Worm (Caenorhabditis elegans) whole organism, late embryonic: ENCODE results near the gene F21F8.5.

Experiments
- C38D4.7 ChIP-seq: fragments of 200-800 bp; sonication (Bioruptor generic); optimal IDR thresholded peaks from 2 replicates; lab custom pipeline; 2018; ENCODE audit warnings: mild to moderate bottlenecking, missing genetic modification characterization, moderate library complexity, missing compliant biosample characterization
- K02D7.2 ChIP-seq: sonication (generic microtip); optimal IDR thresholded peaks from 2 replicates; lab custom pipeline; 2017; ENCODE audit warnings: mild to moderate bottlenecking, missing genetic modification characterization, missing compliant biosample characterization
- K09A11.1 ChIP-seq: sonication (generic microtip); optimal IDR thresholded peaks from 2 replicates; lab custom pipeline; 2017; ENCODE audit warnings: antibody characterized with exemption, mild to moderate bottlenecking, missing genetic modification characterization, missing compliant biosample characterization; ENCODE audit not compliant: insufficient read depth
- T23F11.4 ChIP-seq: fragments of 200-800 bp; sonication (Bioruptor generic); optimal IDR thresholded peaks from 2 replicates; lab custom pipeline; 2018; ENCODE audit warnings: mild to moderate bottlenecking, missing genetic modification characterization, missing compliant biosample characterization
- Y22D7AL.16 ChIP-seq: sonication (generic microtip); optimal IDR thresholded peaks from 2 replicates; lab custom pipeline; 2016; ENCODE audit warnings: missing genetic modification characterization, missing compliant biosample characterization
- ahr-1 ChIP-seq: sonication (generic microtip); optimal IDR thresholded peaks from 2 replicates; lab custom pipeline; 2016; ENCODE audit warnings: missing genetic modification characterization, missing compliant biosample characterization
- ama-1 ChIP-seq: fragments of 150-350 bp; optimal IDR thresholded peaks from 2 replicates; lab custom pipeline; 2014
- ceh-18 ChIP-seq: sonication (generic microtip); optimal IDR thresholded peaks from 2 replicates; lab custom pipeline; 2016; ENCODE audit warnings: missing genetic modification characterization, missing compliant biosample characterization
- ceh-2 ChIP-seq: sonication (generic microtip); optimal IDR thresholded peaks from 2 replicates; lab custom pipeline; 2016; ENCODE audit warnings: missing genotype, missing genetic modification characterization, missing compliant biosample characterization
- ceh-24 ChIP-seq: sonication (generic microtip); optimal IDR thresholded peaks from 2 replicates; lab custom pipeline; 2016; ENCODE audit warnings: mild to moderate bottlenecking, missing genetic modification characterization, missing compliant biosample characterization
- ceh-30 ChIP-seq: fragments of 150-350 bp; optimal IDR thresholded peaks from 2 replicates; lab custom pipeline; 2014; ENCODE audit warnings: missing biosample characterization, missing genetic modification characterization
- ceh-34 ChIP-seq: sonication (generic microtip); optimal IDR thresholded peaks from 2 replicates; lab custom pipeline; 2016; ENCODE audit warnings: mild to moderate bottlenecking, missing genetic modification characterization, missing compliant biosample characterization
- elt-2 ChIP-seq: sonication (generic microtip); optimal IDR thresholded peaks from 2 replicates; lab custom pipeline; 2016; ENCODE audit warnings: missing genetic modification reagents, missing genetic modification characterization, missing compliant biosample characterization
- ets-4 ChIP-seq: sonication (generic microtip); optimal IDR thresholded peaks from 2 replicates; lab custom pipeline; 2016; ENCODE audit warnings: missing genetic modification characterization, missing compliant biosample characterization
- fax-1 ChIP-seq: sonication (generic microtip); optimal IDR thresholded peaks from 2 replicates; lab custom pipeline; 2016; ENCODE audit warnings: missing genotype, missing genetic modification characterization, missing compliant biosample characterization
- fkh-10 ChIP-seq: fragments of 150-350 bp; optimal IDR thresholded peaks from 2 replicates; lab custom pipeline; 2014; ENCODE audit warnings: missing biosample characterization, missing genetic modification reagents, missing genetic modification characterization
- fkh-6 ChIP-seq: sonication (generic microtip); optimal IDR thresholded peaks from 2 replicates; lab custom pipeline; 2016; ENCODE audit warnings: missing genetic modification characterization, missing compliant biosample characterization
- hlh-15 ChIP-seq: sonication (generic microtip); optimal IDR thresholded peaks from 2 replicates; lab custom pipeline; 2016; ENCODE audit warnings: missing genetic modification characterization, missing compliant biosample characterization
- lim-6 ChIP-seq: sonication (generic microtip); optimal IDR thresholded peaks from 2 replicates; lab custom pipeline; 2016; ENCODE audit warnings: missing genetic modification characterization, missing compliant biosample characterization
- madf-2 ChIP-seq: sonication (generic microtip); optimal IDR thresholded peaks from 2 replicates; lab custom pipeline; 2017; ENCODE audit warnings: missing genetic modification characterization, missing compliant biosample characterization
- npax-4 ChIP-seq: sonication (generic microtip); optimal IDR thresholded peaks from 2 replicates; lab custom pipeline; 2016; ENCODE audit warnings: missing genetic modification characterization, missing compliant biosample characterization
- odd-2 ChIP-seq: sonication (generic microtip); optimal IDR thresholded peaks from 2 replicates; lab custom pipeline; 2017; ENCODE audit warnings: antibody characterized with exemption, mild to moderate bottlenecking, missing genetic modification characterization, missing compliant biosample characterization
- ref-2 ChIP-seq: sonication (generic microtip); optimal IDR thresholded peaks from 2 replicates; lab custom pipeline; 2016; ENCODE audit warnings: missing genetic modification characterization, missing compliant biosample characterization
- tbx-2 ChIP-seq: sonication (generic microtip); optimal IDR thresholded peaks from 2 replicates; lab custom pipeline; 2016; ENCODE audit warnings: missing genetic modification characterization, missing compliant biosample characterization
- tbx-7 ChIP-seq: sonication (generic microtip); optimal IDR thresholded peaks from 2 replicates; lab custom pipeline; 2016; ENCODE audit warnings: missing genotype, missing genetic modification characterization, missing compliant biosample characterization
- unc-3 ChIP-seq, 2 experiments: fragments of 200-800 bp in 1 of 2; sonication (Bioruptor generic) in 1 of 2; sonication (generic microtip) in 1 of 2; conservative IDR thresholded peaks in 1 of 2; optimal IDR thresholded peaks in 1 of 2; 2 replicates each; pipeline versions ENCODE4 v1.3.6 to Lab custom; 2016 to 2022; ENCODE audit warnings: missing compliant biosample characterization in 2 of 2, missing genetic modification characterization in 2 of 2, missing genetic modification reagents in 1 of 2
- unc-42 ChIP-seq: sonication (generic microtip); optimal IDR thresholded peaks from 2 replicates; lab custom pipeline; 2016; ENCODE audit warnings: missing genotype, missing genetic modification characterization, missing compliant biosample characterization
- unc-55 ChIP-seq: sonication (generic microtip); optimal IDR thresholded peaks from 2 replicates; lab custom pipeline; 2017; ENCODE audit warnings: missing biosample characterization, missing genetic modification reagents, missing genetic modification characterization
- ztf-16 ChIP-seq: sonication (generic microtip); optimal IDR thresholded peaks from 2 replicates; lab custom pipeline; 2017; ENCODE audit warnings: missing genetic modification characterization, missing compliant biosample characterization

Gene F21F8.5

DNA sequence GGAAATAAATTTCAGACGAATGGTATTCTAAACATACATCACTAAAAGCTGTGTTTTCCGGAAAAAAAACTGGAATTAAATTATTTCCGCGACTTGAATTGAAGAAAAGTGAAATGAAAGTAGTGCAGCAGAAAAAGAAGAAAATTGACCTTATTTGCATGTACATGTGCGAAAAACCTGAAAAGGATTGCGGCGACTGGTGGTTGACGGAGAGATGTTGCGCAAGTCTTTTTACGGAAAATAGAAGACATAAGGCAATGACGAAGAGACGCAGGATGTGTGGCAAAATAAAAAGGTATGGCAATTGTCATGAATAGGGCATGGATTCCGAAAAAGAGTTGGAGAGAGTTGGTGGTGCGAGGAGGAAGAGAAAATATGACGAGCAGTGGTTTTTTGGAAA is 11.2 kb downstream of the F21F8.5 start:
- TF ChIP-seq unc-42 (tag; lab: Kevin White, UChicago) (peak; percentile 30), K09A11.1 (tag; lab: Kevin White, UChicago) (no peak)

DNA sequence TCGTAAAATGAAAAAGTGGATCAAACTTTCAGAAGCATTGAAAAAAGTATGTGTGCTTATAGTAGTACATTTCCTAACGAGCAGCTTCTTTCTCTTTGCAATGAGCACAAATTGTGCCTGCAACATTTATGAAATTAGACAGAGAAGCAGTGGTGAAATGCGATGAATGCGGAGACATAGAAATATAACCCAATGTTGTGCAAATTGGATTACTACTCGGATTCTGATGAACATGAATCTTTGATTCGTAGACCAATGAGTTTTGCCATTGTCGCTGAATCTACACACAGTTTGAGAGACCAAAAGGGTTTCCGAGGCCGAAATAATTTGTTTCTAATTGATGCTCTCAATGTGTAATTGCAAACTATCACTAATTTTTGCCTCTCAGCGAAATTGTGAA is 12.2 kb downstream of the F21F8.5 start:
- TF ChIP-seq K02D7.2 (no peak), ceh-30 (no peak), T23F11.4 (GFP tag; lab: Kevin White, UChicago) (no peak), tbx-2 (tag; lab: Kevin White, UChicago) (no peak), unc-42 (tag; lab: Kevin White, UChicago) (peak; percentile 97)

DNA sequence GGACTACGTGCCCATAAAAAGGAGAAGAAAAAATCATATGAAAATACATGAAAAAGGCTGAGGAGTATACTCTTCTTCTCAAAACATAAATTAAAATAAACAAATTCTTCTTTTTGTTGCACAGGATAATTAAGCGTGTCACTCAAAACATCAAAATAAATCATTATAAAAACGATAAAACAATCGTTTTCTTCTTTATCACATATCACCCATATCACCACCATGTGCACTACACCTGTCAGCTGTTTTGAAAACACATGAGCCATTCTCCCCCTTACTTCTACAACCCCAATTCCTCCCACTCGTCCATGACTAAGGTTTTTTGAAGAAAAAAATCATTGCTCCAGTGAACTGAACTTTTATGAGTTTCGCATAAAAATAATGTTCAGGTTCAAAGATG is 13.6 kb downstream of the F21F8.5 start:
- TF ChIP-seq unc-55 (GFP tag; lab: Kevin White, UChicago) (peak; percentile 43), unc-3 (GFP tag; conservative IDR thresholded peaks at IDR 0.05; lab: Robert Waterston, UW) (no peak), unc-3 (tag; optimal IDR thresholded peaks at IDR 0.05; lab: Kevin White, UChicago) (no peak)

DNA sequence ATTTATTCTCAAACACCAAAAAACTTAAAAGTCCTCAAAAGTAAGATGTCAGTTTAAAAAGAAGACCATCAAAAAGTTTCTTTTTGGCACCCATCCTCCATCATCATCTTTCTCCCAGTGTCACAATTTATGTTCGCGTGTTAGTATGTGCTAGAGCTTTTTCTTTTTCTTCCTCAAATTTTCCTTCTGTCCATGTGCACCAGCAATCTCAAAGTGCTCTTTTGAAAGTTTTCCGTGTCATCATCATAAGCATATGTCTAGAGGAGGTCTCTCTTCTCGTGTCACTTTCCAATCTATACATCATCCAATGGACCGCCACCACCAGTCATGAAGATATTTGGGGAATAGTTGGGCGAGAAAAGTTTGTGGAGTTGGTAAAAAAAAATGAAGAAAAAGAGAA is 15.1 kb downstream of the F21F8.5 start:
- no peak for TF ChIP-seq ceh-2 (tag; lab: Kevin White, UChicago)

DNA sequence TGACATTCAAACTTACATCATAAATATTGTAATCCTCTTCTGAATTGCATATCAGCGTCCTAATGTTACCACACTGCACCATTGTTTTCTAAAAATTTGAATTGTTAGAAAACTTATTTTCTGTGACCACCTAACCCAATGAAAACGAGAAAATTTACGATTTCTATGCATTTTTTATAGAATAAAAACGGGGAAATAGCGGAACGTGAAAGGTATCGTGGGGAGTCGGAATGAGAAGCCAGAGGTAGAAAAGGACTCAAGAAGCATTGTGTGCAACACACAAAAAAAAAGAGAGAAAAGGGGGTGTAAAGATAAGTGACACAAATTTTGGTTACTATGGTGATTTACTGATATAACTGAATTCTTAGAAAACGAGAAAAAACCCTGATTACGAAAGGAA is 15.9 kb downstream of the F21F8.5 start, which contains the start of gene C16D9.6:
Gene C16D9.6 (minus strand): TSS at position 101 of the 400 bp plus-strand sequence.
- no peak for TF ChIP-seq tbx-7 (tag; lab: Kevin White, UChicago)
- no peak for TF ChIP-seq unc-55 (GFP tag; lab: Kevin White, UChicago)
- TF ChIP-seq odd-2 (tag; lab: Kevin White, UChicago): no peak
- no peak for TF ChIP-seq lim-6 (tag; lab: Kevin White, UChicago)
- TF ChIP-seq ceh-34 (tag; lab: Kevin White, UChicago): no peak
- TF ChIP-seq fkh-6 (tag; lab: Kevin White, UChicago): no peak
- TF ChIP-seq ztf-16: no peak
- no peak for TF ChIP-seq npax-4 (tag; lab: Kevin White, UChicago)
- TF ChIP-seq C38D4.7 (GFP tag; lab: Kevin White, UChicago): no peak
- TF ChIP-seq ceh-18 (tag; lab: Kevin White, UChicago): no peak
- TF ChIP-seq ceh-2 (tag; lab: Kevin White, UChicago): no peak
- no peak for TF ChIP-seq ceh-24
- no peak for TF ChIP-seq Y22D7AL.16 (tag; lab: Kevin White, UChicago)
- no peak for TF ChIP-seq ref-2
- TF ChIP-seq hlh-15: no peak
- no peak for TF ChIP-seq ets-4

DNA sequence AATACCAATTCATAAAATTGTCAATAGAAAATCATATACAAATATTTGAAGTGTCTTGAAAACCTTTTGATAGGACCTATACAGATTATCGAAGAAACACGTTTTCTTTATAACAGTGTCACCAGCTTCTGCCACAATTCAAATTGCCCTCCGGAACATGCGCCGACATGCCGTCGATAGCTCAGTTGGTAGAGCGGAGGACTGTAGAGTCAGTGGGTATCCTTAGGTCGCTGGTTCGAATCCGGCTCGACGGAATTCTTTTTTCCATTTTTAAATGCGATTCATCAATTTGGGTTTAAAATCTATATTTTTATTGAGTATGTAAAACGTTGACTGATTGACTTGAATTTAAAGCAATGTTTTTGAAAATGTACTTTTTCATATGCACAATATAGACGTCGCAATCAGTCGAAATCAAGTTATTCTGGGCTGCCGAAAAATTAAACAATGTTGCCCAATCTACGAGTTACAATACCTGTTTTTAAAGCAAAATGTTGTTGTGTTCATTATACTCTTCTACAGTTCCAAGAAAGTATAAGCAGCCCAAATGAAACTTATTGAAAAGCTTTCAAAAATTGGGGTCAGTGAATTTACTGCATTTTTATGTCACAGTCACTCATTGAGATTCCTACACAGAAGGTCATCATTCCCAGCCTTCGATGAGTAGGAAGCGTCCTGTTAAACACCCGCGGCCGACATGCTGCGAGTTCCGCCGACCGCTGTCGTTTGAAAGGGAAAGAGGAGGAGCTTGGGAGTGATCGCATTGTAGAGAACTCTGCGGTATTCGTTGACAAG is 18.6 kb downstream of the F21F8.5 start:
- TF ChIP-seq fkh-10 (no peak), ama-1 (lab: Kevin White, UChicago) (peak; percentile 74), fkh-6 (tag; lab: Kevin White, UChicago) (peak; percentile 2), unc-42 (tag; lab: Kevin White, UChicago) (no peak), elt-2 (tag; lab: Kevin White, UChicago) (peak; percentile 32)

DNA sequence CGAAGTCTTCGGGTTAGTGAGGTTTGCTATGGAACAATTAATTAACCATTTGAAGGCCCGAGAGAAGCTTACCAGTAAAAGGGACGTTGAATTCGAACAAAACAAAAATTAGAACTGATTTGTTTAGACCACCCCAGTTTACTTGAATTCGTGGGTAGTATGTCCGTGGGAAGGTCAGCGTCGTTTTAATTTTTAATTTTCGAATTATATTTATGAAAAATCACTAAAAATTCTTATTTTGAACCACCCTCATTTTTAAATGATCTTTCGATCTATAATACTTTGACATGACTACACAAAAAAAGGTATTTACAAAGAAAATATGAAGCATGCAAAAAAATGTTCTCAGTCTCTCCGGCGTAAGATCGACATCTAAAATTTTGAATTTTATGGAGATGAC is 20.7 kb downstream of the F21F8.5 start, which contains the start of gene C16D9.5:
Gene C16D9.5 (minus strand): TSS at position 101 of the 400 bp plus-strand sequence.
- TF ChIP-seq ceh-24: no peak
- no peak for TF ChIP-seq ahr-1 (tag; lab: Kevin White, UChicago)
- no peak for TF ChIP-seq ceh-30
- TF ChIP-seq ztf-16: no peak
- no peak for TF ChIP-seq madf-2 (tag; lab: Kevin White, UChicago)
- TF ChIP-seq fax-1: no peak
- TF ChIP-seq odd-2 (tag; lab: Kevin White, UChicago): no peak
- no peak for TF ChIP-seq npax-4 (tag; lab: Kevin White, UChicago)
